Fruit fly (Drosophila melanogaster) whole organism, embryonic: Measurements from ENCODE around the gene srp.

Experiments used
- CG10462 ChIP-seq: fragments of 200-800 bp; sonication (Bioruptor generic); optimal IDR thresholded peaks from 2 replicates; lab custom pipeline; 2016; ENCODE audit warnings: missing biosample characterization, missing genetic modification characterization
- CG12071 ChIP-seq: fragments of 200-800 bp; sonication (Bioruptor generic); optimal IDR thresholded peaks from 3 replicates; lab custom pipeline; 2018; ENCODE audit warnings: missing biosample characterization, mild to moderate bottlenecking, missing genetic modification characterization
- CG12299 ChIP-seq: fragments of 200-800 bp; sonication (Bioruptor generic); optimal IDR thresholded peaks from 2 replicates; lab custom pipeline; 2018; ENCODE audit warnings: missing biosample characterization, mild to moderate bottlenecking, missing genetic modification characterization
- CG12769 ChIP-seq: fragments of 200-800 bp; sonication (Bioruptor generic); optimal IDR thresholded peaks from 2 replicates; lab custom pipeline; 2019; ENCODE audit warnings: missing biosample characterization, mild to moderate bottlenecking, missing genetic modification characterization, moderate library complexity
- CG15696 ChIP-seq: fragments of 200-800 bp; sonication (Bioruptor generic); optimal IDR thresholded peaks from 2 replicates; lab custom pipeline; 2019; ENCODE audit warnings: missing biosample characterization, mild to moderate bottlenecking, missing genetic modification characterization, moderate library complexity
- CG16815 ChIP-seq: fragments of 200-800 bp; sonication (Bioruptor generic); optimal IDR thresholded peaks from 3 replicates; lab custom pipeline; 2017; ENCODE audit warnings: missing biosample characterization, mild to moderate bottlenecking, missing genetic modification characterization
- CG17359 ChIP-seq: fragments of 200-800 bp; sonication (Bioruptor generic); optimal IDR thresholded peaks from 3 replicates; lab custom pipeline; 2018; ENCODE audit warnings: missing biosample characterization, mild to moderate bottlenecking, missing genetic modification characterization, moderate library complexity
- CG17385 ChIP-seq: fragments of 200-800 bp; sonication (Bioruptor generic); optimal IDR thresholded peaks from 3 replicates; lab custom pipeline; 2018; ENCODE audit warnings: missing biosample characterization, mild to moderate bottlenecking, missing genetic modification characterization
- CG18262 ChIP-seq: fragments of 200-800 bp; optimal IDR thresholded peaks from 3 replicates; lab custom pipeline; 2019; ENCODE audit warnings: missing biosample characterization, mild to moderate bottlenecking, missing genetic modification characterization, moderate library complexity
- CG2889 ChIP-seq: fragments of 200-800 bp; sonication (Bioruptor generic); IDR thresholded peaks from 3 replicates; pipeline ENCODE4 v1.3.6; 2022; ENCODE audit warnings: missing biosample characterization, missing genetic modification characterization
- CG31441 ChIP-seq: fragments of 200-800 bp; sonication (Bioruptor generic); IDR thresholded peaks from 2 replicates; pipeline ENCODE4 v1.3.6; 2022; ENCODE audit warnings: missing biosample characterization, missing genetic modification characterization
- CG3995 ChIP-seq: fragments of 200-800 bp; sonication (Bioruptor generic); optimal IDR thresholded peaks from 3 replicates; lab custom pipeline; 2016; ENCODE audit warnings: missing biosample characterization, missing genetic modification characterization
- CG4617 ChIP-seq: fragments of 200-800 bp; sonication (Bioruptor generic); optimal IDR thresholded peaks from 3 replicates; lab custom pipeline; 2016; ENCODE audit warnings: missing biosample characterization, missing genetic modification characterization, borderline replicate concordance
- CG4707 ChIP-seq: fragments of 200-800 bp; sonication (Bioruptor generic); optimal IDR thresholded peaks from 2 replicates; lab custom pipeline; 2018; ENCODE audit warnings: missing biosample characterization, mild to moderate bottlenecking, missing genetic modification characterization, moderate library complexity
- CG7372 ChIP-seq: fragments of 200-800 bp; sonication (Bioruptor generic); IDR thresholded peaks from 2 replicates; pipeline ENCODE4 v1.3.6; 2022; ENCODE audit warnings: missing biosample characterization, missing genetic modification characterization
- CG7556 ChIP-seq: fragments of 200-800 bp; sonication (Bioruptor generic); optimal IDR thresholded peaks from 2 replicates; lab custom pipeline; 2017; ENCODE audit warnings: missing biosample characterization, mild to moderate bottlenecking, missing genetic modification characterization
- CG7987 ChIP-seq: fragments of 200-800 bp; sonication (Bioruptor generic); optimal IDR thresholded peaks from 2 replicates; lab custom pipeline; 2018; ENCODE audit warnings: missing biosample characterization, mild to moderate bottlenecking, missing genetic modification characterization, moderate library complexity
- CG8765 ChIP-seq: fragments of 200-800 bp; sonication (Bioruptor generic); IDR thresholded peaks from 2 replicates; pipeline ENCODE4 v1.3.6; 2022; ENCODE audit warnings: missing biosample characterization, missing genetic modification characterization
- CG8924 ChIP-seq: fragments of 200-800 bp; optimal IDR thresholded peaks from 3 replicates; lab custom pipeline; 2019; ENCODE audit warnings: missing biosample characterization, mild to moderate bottlenecking, missing genetic modification characterization, moderate library complexity
- CG9817 ChIP-seq: fragments of 200-800 bp; sonication (Bioruptor generic); optimal IDR thresholded peaks from 2 replicates; lab custom pipeline; 2018; ENCODE audit warnings: missing biosample characterization, mild to moderate bottlenecking, missing genetic modification characterization, moderate library complexity
- CoRest ChIP-seq: fragments of 200-800 bp; sonication (Bioruptor generic); optimal IDR thresholded peaks from 3 replicates; lab custom pipeline; 2018; ENCODE audit warnings: missing biosample characterization, mild to moderate bottlenecking, missing genetic modification characterization, moderate library complexity
- Doc2 ChIP-seq: fragments of 200-800 bp; sonication (Bioruptor generic); IDR thresholded peaks from 2 replicates; pipeline ENCODE4 v1.3.6; 2022; ENCODE audit warnings: missing biosample characterization, missing genetic modification characterization
- Hr78 ChIP-seq, 2 experiments: fragments of 200-800 bp in 1 of 2; fragments of >200 bp in 1 of 2; sonication (Bioruptor generic) in 1 of 2; optimal IDR thresholded peaks; 2 replicates each; lab custom pipeline; 2017 to 2019; ENCODE audit warnings: missing biosample characterization in 2 of 2, missing genetic modification characterization in 2 of 2, mild to moderate bottlenecking in 1 of 2, moderate library complexity in 1 of 2
- Hsf ChIP-seq: fragments of 200-800 bp; sonication (Bioruptor generic); optimal IDR thresholded peaks from 3 replicates; lab custom pipeline; 2016; ENCODE audit warnings: missing biosample characterization, missing genetic modification characterization
- Jarid2 ChIP-seq: fragments of 200-800 bp; sonication (Bioruptor generic); optimal IDR thresholded peaks from 3 replicates; lab custom pipeline; 2017; ENCODE audit warnings: mild to moderate bottlenecking, missing biosample characterization, missing genetic modification reagents, missing genetic modification characterization
- Optix ChIP-seq: fragments of 200-800 bp; sonication (Bioruptor generic); IDR thresholded peaks from 3 replicates; pipeline ENCODE4 v1.3.6; 2022; ENCODE audit warnings: missing biosample characterization, missing genetic modification characterization
- Tbp ChIP-seq: fragments of >200 bp; optimal IDR thresholded peaks from 2 replicates; lab custom pipeline; 2018; ENCODE audit warnings: missing biosample characterization, missing genetic modification characterization
- Trl ChIP-seq, 3 experiments: fragments of >200 bp in 2 of 3; fragments of 200-800 bp in 1 of 3; sonication (Bioruptor generic) in 1 of 3; optimal IDR thresholded peaks; 2 replicates in 1 of 3; 3 replicates in 2 of 3; lab custom pipeline; 2016 to 2017; ENCODE audit warnings: missing biosample characterization in 1 of 3, missing genetic modification characterization in 1 of 3
- bsh ChIP-seq, 2 experiments: fragments of 200-800 bp; sonication (Bioruptor generic); optimal IDR thresholded peaks; 2 replicates each; lab custom pipeline; 2017 to 2018; ENCODE audit warnings: mild to moderate bottlenecking in 2 of 2, missing biosample characterization in 2 of 2, missing genetic modification characterization in 2 of 2, moderate library complexity in 1 of 2
- cas ChIP-seq: fragments of 200-800 bp; sonication (Bioruptor generic); IDR thresholded peaks from 2 replicates; pipeline ENCODE4 v1.3.6; 2022; ENCODE audit warnings: missing biosample characterization, missing genetic modification characterization
- chm ChIP-seq: fragments of 200-800 bp; sonication (Bioruptor generic); IDR thresholded peaks from 2 replicates; pipeline ENCODE4 v1.3.6; 2022; ENCODE audit warnings: missing biosample characterization, missing genetic modification characterization
- ci ChIP-seq: fragments of 200-800 bp; sonication (Bioruptor generic); IDR thresholded peaks from 3 replicates; pipeline ENCODE4 v1.3.6; 2022; ENCODE audit warnings: missing biosample characterization, missing genetic modification characterization
- en ChIP-seq: fragments of 200-800 bp; sonication (Bioruptor generic); optimal IDR thresholded peaks from 2 replicates; lab custom pipeline; 2016; ENCODE audit warnings: missing biosample characterization, missing genetic modification characterization
- ewg ChIP-seq: fragments of 200-800 bp; sonication (Bioruptor generic); optimal IDR thresholded peaks from 3 replicates; lab custom pipeline; 2017; ENCODE audit warnings: mild to moderate bottlenecking, missing biosample characterization, missing genetic modification reagents, missing genetic modification characterization
- fru ChIP-seq: fragments of >200 bp; optimal IDR thresholded peaks from 2 replicates; lab custom pipeline; 2017
- gro ChIP-seq: fragments of 200-800 bp; sonication (Bioruptor generic); optimal IDR thresholded peaks from 2 replicates; lab custom pipeline; 2016; ENCODE audit warnings: missing biosample characterization, missing genetic modification characterization
- gsb-n ChIP-seq: fragments of 200-800 bp; sonication (Bioruptor generic); optimal IDR thresholded peaks from 3 replicates; lab custom pipeline; 2018; ENCODE audit warnings: missing biosample characterization, mild to moderate bottlenecking, missing genetic modification characterization
- jumu ChIP-seq: fragments of 200-800 bp; sonication (Bioruptor generic); optimal IDR thresholded peaks from 3 replicates; lab custom pipeline; 2016; ENCODE audit warnings: missing biosample characterization, missing genetic modification characterization
- lilli ChIP-seq: fragments of 200-800 bp; sonication (Bioruptor generic); optimal IDR thresholded peaks from 3 replicates; lab custom pipeline; 2016; ENCODE audit warnings: missing biosample characterization, missing genetic modification characterization
- mirr ChIP-seq: fragments of 200-800 bp; sonication (Bioruptor generic); optimal IDR thresholded peaks from 3 replicates; lab custom pipeline; 2018; ENCODE audit warnings: missing biosample characterization, mild to moderate bottlenecking, missing genetic modification characterization
- otp ChIP-seq: fragments of 200-800 bp; sonication (Bioruptor generic); IDR thresholded peaks from 3 replicates; pipeline ENCODE4, ENCODE4 v1.3.6; 2022; ENCODE audit warnings: missing biosample characterization, missing genetic modification characterization
- peb ChIP-seq: fragments of 200-800 bp; sonication (Bioruptor generic); IDR thresholded peaks from 2 replicates; pipeline ENCODE4 v1.3.6; 2022; ENCODE audit warnings: missing biosample characterization, missing genetic modification characterization
- pita ChIP-seq: fragments of 200-800 bp; sonication (Bioruptor generic); optimal IDR thresholded peaks from 2 replicates; lab custom pipeline; 2017; ENCODE audit warnings: missing biosample characterization, mild to moderate bottlenecking, missing genetic modification characterization
- pnt ChIP-seq: fragments of 200-800 bp; sonication (Bioruptor generic); optimal IDR thresholded peaks from 3 replicates; lab custom pipeline; 2016; ENCODE audit warnings: missing biosample characterization, missing genetic modification characterization
- scrt ChIP-seq: fragments of 200-800 bp; sonication (Bioruptor generic); optimal IDR thresholded peaks from 2 replicates; lab custom pipeline; 2018; ENCODE audit warnings: missing biosample characterization, mild to moderate bottlenecking, missing genetic modification characterization, moderate library complexity
- sd ChIP-seq: fragments of 200-800 bp; sonication (Bioruptor generic); optimal IDR thresholded peaks from 3 replicates; lab custom pipeline; 2018; ENCODE audit warnings: missing biosample characterization, mild to moderate bottlenecking, missing genetic modification characterization, moderate library complexity
- sim ChIP-seq: fragments of 200-800 bp; sonication (Bioruptor generic); IDR thresholded peaks from 2 replicates; pipeline ENCODE4 v1.3.6; 2022; ENCODE audit warnings: missing biosample characterization, missing genetic modification characterization
- slbo ChIP-seq: fragments of 200-800 bp; sonication (Bioruptor generic); IDR thresholded peaks from 2 replicates; pipeline ENCODE4 v1.3.6; 2022; ENCODE audit warnings: missing biosample characterization, missing genetic modification characterization
- sqz ChIP-seq: fragments of 200-800 bp; sonication (Bioruptor generic); optimal IDR thresholded peaks from 3 replicates; lab custom pipeline; 2018; ENCODE audit warnings: missing biosample characterization, mild to moderate bottlenecking, missing genetic modification characterization
- tgo ChIP-seq: fragments of 200-800 bp; sonication (Bioruptor generic); IDR thresholded peaks from 3 replicates; pipeline ENCODE4 v1.3.6; 2022; ENCODE audit warnings: missing biosample characterization, missing genetic modification characterization
- zfh2 ChIP-seq: fragments of 200-800 bp; sonication (Bioruptor generic); optimal IDR thresholded peaks from 2 replicates; lab custom pipeline; 2016; ENCODE audit warnings: missing biosample characterization, missing genetic modification characterization

Gene srp

dm6 chr3R:16004691-16005474 is 18.9 kb downstream of the srp start (continued):
- no peak for TF ChIP-seq CG4617 (GFP tag; lab: Kevin White, UChicago)
- TF ChIP-seq otp: no peak
- TF ChIP-seq CG7372 (GFP tag; lab: Robert Waterston, UW): no peak
- TF ChIP-seq pita (GFP tag; lab: Kevin White, UChicago): no peak
- no peak for TF ChIP-seq tgo (GFP tag; lab: Robert Waterston, UW)
- TF ChIP-seq mirr (GFP tag; lab: Kevin White, UChicago): peak; percentile 93
- no peak for TF ChIP-seq slbo
- TF ChIP-seq Hr78 (GFP tag; optimal IDR thresholded peaks at IDR 0.05; lab: Kevin White, UChicago): no peak
- TF ChIP-seq CG16815: no peak
- no peak for TF ChIP-seq CG17359
- TF ChIP-seq CG8924 (tag; lab: Kevin White, UChicago): peak; percentile 7
- TF ChIP-seq fru (lab: Kevin White, UChicago): no peak
- no peak for TF ChIP-seq Trl (optimal IDR thresholded peaks at IDR 0.05; lab: Kevin White, UChicago)
- TF ChIP-seq Trl (GFP tag; optimal IDR thresholded peaks at IDR 0.05; lab: Kevin White, UChicago): no peak
- no peak for TF ChIP-seq zfh2 (GFP tag; lab: Kevin White, UChicago)
- TF ChIP-seq CG7556: no peak
- no peak for TF ChIP-seq jumu
- no peak for TF ChIP-seq cas (GFP tag; lab: Robert Waterston, UW)
- no peak for TF ChIP-seq peb (GFP tag; lab: Robert Waterston, UW)
- peak; percentile 10 for TF ChIP-seq CG17385 (GFP tag; lab: Kevin White, UChicago)
- TF ChIP-seq ewg (GFP tag; lab: Kevin White, UChicago): no peak
- no peak for TF ChIP-seq CG2889 (GFP tag; lab: Robert Waterston, UW)
- TF ChIP-seq gro (GFP tag; lab: Kevin White, UChicago): peak; percentile 55
- no peak for TF ChIP-seq CG3995 (GFP tag; lab: Kevin White, UChicago)
- peak; percentile 88 for TF ChIP-seq sd
- TF ChIP-seq CG31441: no peak
- TF ChIP-seq pnt (GFP tag; lab: Kevin White, UChicago): no peak
- TF ChIP-seq ci (GFP tag; lab: Robert Waterston, UW): 0 out of 3 replicates have a peak, but pooled peaks have one; percentile 16
- TF ChIP-seq bsh (GFP tag; optimal IDR thresholded peaks at IDR 0.05; lab: Kevin White, UChicago): no peak
- TF ChIP-seq chm (GFP tag; lab: Robert Waterston, UW): no peak
- TF ChIP-seq CG8765: no peak
- TF ChIP-seq Jarid2 (GFP tag; lab: Kevin White, UChicago): no peak
- TF ChIP-seq scrt: peak; percentile 12
- TF ChIP-seq Tbp (GFP tag; lab: Kevin White, UChicago): no peak
- no peak for TF ChIP-seq CoRest (tag; lab: Kevin White, UChicago)
- no peak for TF ChIP-seq CG15696 (tag; lab: Kevin White, UChicago)

dm6 chr3R:16005943-16006342 is 20.0 kb downstream of the srp start:
- TF ChIP-seq sim (no peak), CG7556 (peak; percentile 25), CG12299 (peak; percentile 48), CG7987 (GFP tag; lab: Kevin White, UChicago) (peak; percentile 74), CG9817 (tag; lab: Kevin White, UChicago) (peak; percentile 33), lilli (GFP tag; lab: Kevin White, UChicago) (peak; percentile 3), CG18262 (tag; lab: Kevin White, UChicago) (peak; percentile 32), gsb-n (peak; percentile 48), en (no peak), CG4707 (GFP tag; lab: Kevin White, UChicago) (peak; percentile 47), CG12769 (tag; lab: Kevin White, UChicago) (peak; percentile 28), CG10462 (GFP tag; lab: Kevin White, UChicago) (peak; percentile 7), zfh2 (GFP tag; lab: Kevin White, UChicago) (no peak), Doc2 (GFP tag; lab: Robert Waterston, UW) (no peak), Optix (no peak), sqz (GFP tag; lab: Kevin White, UChicago) (peak; percentile 53), Hsf (GFP tag; lab: Kevin White, UChicago) (no peak), CG12071 (peak; percentile 68)
